Worm (Caenorhabditis elegans) whole organism, midembryonic: ENCODE data around the gene nit-1.

Experiments
- cog-1 ChIP-seq: sonication (generic microtip); optimal IDR thresholded peaks from 2 replicates; lab custom pipeline; 2016; ENCODE audit warnings: missing genetic modification characterization, missing compliant biosample characterization
- flt-1 ChIP-seq: fragments of 200-800 bp; sonication (Bioruptor generic); IDR thresholded peaks from 2 replicates; pipeline ENCODE4 v1.3.6; 2022; ENCODE audit warnings: missing genetic modification characterization, missing compliant biosample characterization
- med-1 ChIP-seq: sonication (generic microtip); optimal IDR thresholded peaks from 2 replicates; lab custom pipeline; 2017; ENCODE audit warnings: missing genetic modification characterization, mild to moderate bottlenecking, missing compliant biosample characterization, antibody characterized with exemption, missing genetic modification reagents; ENCODE audit not compliant: insufficient read depth
- tab-1 ChIP-seq: fragments of 200-800 bp; sonication (Bioruptor generic); IDR thresholded peaks from 2 replicates; pipeline ENCODE4 v1.3.6; 2022; ENCODE audit warnings: missing genetic modification characterization, missing compliant biosample characterization
- ztf-23 ChIP-seq: fragments of 200-800 bp; sonication (Bioruptor generic); IDR thresholded peaks from 2 replicates; pipeline ENCODE4 v1.3.6; 2022; ENCODE audit warnings: missing genetic modification reagents, missing genetic modification characterization, missing compliant biosample characterization
- ztf-29 ChIP-seq: fragments of 200-800 bp; sonication (Bioruptor generic); IDR thresholded peaks from 2 replicates; pipeline ENCODE4 v1.3.6; 2022; ENCODE audit warnings: missing genetic modification reagents, missing genetic modification characterization, missing compliant biosample characterization

DNA sequence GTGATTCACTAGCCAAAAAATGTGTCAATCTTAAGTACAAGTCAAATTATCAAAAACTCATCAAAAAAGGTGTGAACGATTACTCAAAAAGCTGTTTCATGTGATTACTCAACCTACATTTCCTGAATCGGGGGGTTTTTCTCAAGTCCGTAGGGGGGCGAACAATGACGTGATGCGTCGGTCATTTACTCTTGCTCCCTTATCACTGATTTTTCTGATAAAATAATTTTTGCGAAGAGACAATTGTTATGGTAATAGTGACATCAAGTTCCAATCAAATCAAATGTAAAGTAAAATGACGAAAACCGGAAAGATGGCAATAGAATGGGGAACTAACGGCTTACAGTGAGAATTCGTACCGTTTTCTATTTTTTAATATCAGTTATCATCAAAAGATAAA is 28.0 kb upstream of the nit-1 start:
- no peak for TF ChIP-seq tab-1 (GFP tag; lab: Robert Waterston, UW)
- TF ChIP-seq flt-1 (GFP tag; lab: Robert Waterston, UW) = no peak
- no peak for TF ChIP-seq cog-1 (tag; lab: Kevin White, UChicago)
- TF ChIP-seq med-1 (GFP tag; lab: Kevin White, UChicago) = no peak
- TF ChIP-seq ztf-23 (GFP tag; lab: Robert Waterston, UW) = no peak
- no peak for TF ChIP-seq ztf-29 (GFP tag; lab: Robert Waterston, UW)
